Fruit fly (Drosophila melanogaster) Kc167 (cell line): ENCODE data around the gene CG33116.

ENCODE experiments used
- h ChIP-seq: fragments of >200 bp; optimal IDR thresholded peaks from 3 replicates; lab custom pipeline; 2018; ENCODE audit warnings: missing external identifiers
- ttk ChIP-seq: sonication (Bioruptor generic); optimal IDR thresholded peaks from 2 replicates; lab custom pipeline; 2017; ENCODE audit warnings: missing external identifiers

dm6 chr2L:19577187-19577765, 44.0 kb downstream of the CG33116 start, which contains the start of the genes spi and msb1l:
- TF ChIP-seq h (lab: Kevin White, UChicago) (no peak), ttk (lab: Kevin White, UChicago) (no peak)
